Fruit fly (Drosophila melanogaster): ENCODE data around the gene CG14435.

The CG14435 gene

dm6 chrX:6791531-6791930 lies 52.2 kb downstream of the CG14435 start (continued):
- TF ChIP-seq luna (GFP tag; optimal IDR thresholded peaks at IDR 0.05) (no peak), CG8765 (GFP tag; IDR thresholded peaks at IDR 0.05) (no peak), Six4 (GFP tag; optimal IDR thresholded peaks at IDR 0.05) (no peak), CG12391 (tag; optimal IDR thresholded peaks at IDR 0.05) (no peak), lab (GFP tag; optimal IDR thresholded peaks at IDR 0.05) (no peak), CG7556 (GFP tag; optimal IDR thresholded peaks at IDR 0.05) (no peak), repo (GFP tag; optimal IDR thresholded peaks at IDR 0.05) (no peak), Hmr (GFP tag; optimal IDR thresholded peaks at IDR 0.05) (no peak), Sox102F (GFP tag; optimal IDR thresholded peaks at IDR 0.05) (no peak), CG12104 (GFP tag; optimal IDR thresholded peaks at IDR 0.05) (no peak), ftz-f1 (GFP tag; optimal IDR thresholded peaks at IDR 0.05) (no peak), gcm2 (GFP tag; optimal IDR thresholded peaks at IDR 0.05) (no peak), MESR4 (GFP tag; optimal IDR thresholded peaks at IDR 0.05) (no peak), CG10565 (GFP tag; optimal IDR thresholded peaks at IDR 0.05) (no peak), lilli (GFP tag; optimal IDR thresholded peaks at IDR 0.05) (no peak), Myb (GFP tag; optimal IDR thresholded peaks at IDR 0.05) (no peak), zfh2 (GFP tag; optimal IDR thresholded peaks at IDR 0.05) (no peak), Antp (GFP tag; optimal IDR thresholded peaks at IDR 0.05) (no peak), pan (optimal IDR thresholded peaks at IDR 0.05) (no peak), pan (GFP tag; optimal IDR thresholded peaks at IDR 0.05 in 1 of 2, IDR thresholded peaks at IDR 0.05 in 1 of 2) (no peak), eyg (GFP tag; optimal IDR thresholded peaks at IDR 0.05) (no peak), so (GFP tag; IDR thresholded peaks at IDR 0.05) (no peak), psq (GFP tag; optimal IDR thresholded peaks at IDR 0.05) (no peak), CG3065 (GFP tag; optimal IDR thresholded peaks at IDR 0.05) (no peak), CG17361 (GFP tag; IDR thresholded peaks at IDR 0.05) (no peak), fd64A (GFP tag; optimal IDR thresholded peaks at IDR 0.05) (no peak), Ets97D (GFP tag; optimal IDR thresholded peaks at IDR 0.05) (no peak), grn (GFP tag; optimal IDR thresholded peaks at IDR 0.05) (no peak), en (GFP tag; optimal IDR thresholded peaks at IDR 0.05) (no peak), dmrt99B (tag; optimal IDR thresholded peaks at IDR 0.05) (no peak), hth (optimal IDR thresholded peaks at IDR 0.05) (no peak), CG6272 (GFP tag; IDR thresholded peaks at IDR 0.05) (no peak), Sox100B (GFP tag; optimal IDR thresholded peaks at IDR 0.05) (no peak), BtbVII (GFP tag; optimal IDR thresholded peaks at IDR 0.05) (no peak), CG10654 (GFP tag; optimal IDR thresholded peaks at IDR 0.05) (no peak), CG6175 (GFP tag; IDR thresholded peaks at IDR 0.05) (no peak), CG13287 (GFP tag; IDR thresholded peaks at IDR 0.05; ENCODE audit: partially characterized antibody) (no peak), CG15269 (tag; optimal IDR thresholded peaks at IDR 0.05) (no peak), Lhr (GFP tag; optimal IDR thresholded peaks at IDR 0.05) (no peak), Stat92E (GFP tag; optimal IDR thresholded peaks at IDR 0.05) (no peak), CG17186 (GFP tag; optimal IDR thresholded peaks at IDR 0.05) (no peak), HHEX (GFP tag; optimal IDR thresholded peaks at IDR 0.05) (no peak), CG11723 (GFP tag; optimal IDR thresholded peaks at IDR 0.05) (no peak), CG11696 (GFP tag; IDR thresholded peaks at IDR 0.05) (no peak), nerfin-1 (tag; optimal IDR thresholded peaks at IDR 0.05) (no peak), oc (tag; optimal IDR thresholded peaks at IDR 0.05) (no peak), exex (tag; optimal IDR thresholded peaks at IDR 0.05) (no peak), fd96Cb (tag; optimal IDR thresholded peaks at IDR 0.05) (no peak), CG17328 (GFP tag; IDR thresholded peaks at IDR 0.05) (no peak), MBD-R2 (GFP tag; IDR thresholded peaks at IDR 0.05) (no peak), CG3407 (GFP tag; optimal IDR thresholded peaks at IDR 0.05) (no peak), dati (GFP tag; IDR thresholded peaks at IDR 0.05) (no peak)

Measured in whole organism, embryonic.